Worm (Caenorhabditis elegans): ENCODE data around the gene K08D8.4.

The K08D8.4 gene

ce11 chrIV:12909871-12910270 is at the start of gene K08D8.4:
TSS of gene K08D8.4 (minus strand) at chrIV:12909998.
- TF ChIP-seq pha-4 (tag; optimal IDR thresholded peaks at IDR 0.05) (no peak), unc-120 (tag; optimal IDR thresholded peaks at IDR 0.05; ENCODE audit: poor library complexity, severe bottlenecking) (no peak), flh-1 (GFP tag; optimal IDR thresholded peaks at IDR 0.05) (no peak), ham-2 (GFP tag; optimal IDR thresholded peaks at IDR 0.05) (no peak), nhr-28 (tag; optimal IDR thresholded peaks at IDR 0.05) (no peak), snpc-4 (tag; optimal IDR thresholded peaks at IDR 0.05) (no peak), drap-1 (GFP tag; optimal IDR thresholded peaks at IDR 0.05) (no peak), unc-62 (GFP tag; optimal IDR thresholded peaks at IDR 0.05) (no peak), M03D4.4 (tag; optimal IDR thresholded peaks at IDR 0.05) (no peak), lin-13 (tag; optimal IDR thresholded peaks at IDR 0.05) (no peak), nhr-2 (tag; optimal IDR thresholded peaks at IDR 0.05) (no peak)

- TF ChIP-seq ztf-11 (tag; optimal IDR thresholded peaks at IDR 0.05) (no peak), cnd-1 (tag; optimal IDR thresholded peaks at IDR 0.05) (no peak), nhr-12 (tag; optimal IDR thresholded peaks at IDR 0.05) (no peak), tbx-8 (GFP tag; optimal IDR thresholded peaks at IDR 0.05) (no peak), unc-120 (tag; optimal IDR thresholded peaks at IDR 0.05; ENCODE audit: poor library complexity, severe bottlenecking) (no peak), M03D4.4 (tag; optimal IDR thresholded peaks at IDR 0.05) (no peak), lsy-2 (tag; optimal IDR thresholded peaks at IDR 0.05) (no peak), lin-13 (tag; optimal IDR thresholded peaks at IDR 0.05) (no peak), nhr-76 (tag; optimal IDR thresholded peaks at IDR 0.05) (no peak)
Observed at ce11 chrIV:12957730-12958129, 47.9 kb upstream of the K08D8.4 start, which contains the start of gene F55G11.6. TSS of gene F55G11.6 (plus strand) at chrIV:12958030.

- TF ChIP-seq mls-2 (tag; optimal IDR thresholded peaks at IDR 0.05) (no peak), pha-4 (tag; optimal IDR thresholded peaks at IDR 0.05) (no peak), sem-2 (GFP tag; optimal IDR thresholded peaks at IDR 0.05) (no peak), ztf-11 (tag; optimal IDR thresholded peaks at IDR 0.05) (no peak), nhr-28 (tag; optimal IDR thresholded peaks at IDR 0.05) (no peak)
Observed at ce11 chrIV:12948470-12948869, 38.7 kb upstream of the K08D8.4 start, which contains the start of gene F55G11.10. TSS of gene F55G11.10 (plus strand) at chrIV:12948770.

- no peak for TF ChIP-seq unc-120 (tag; optimal IDR thresholded peaks at IDR 0.05; ENCODE audit: poor library complexity, severe bottlenecking)
- no peak for TF ChIP-seq snpc-4 (tag; optimal IDR thresholded peaks at IDR 0.05)
- TF ChIP-seq ceh-83 (GFP tag; optimal IDR thresholded peaks at IDR 0.05), result no peak
- no peak for TF ChIP-seq drap-1 (GFP tag; optimal IDR thresholded peaks at IDR 0.05)
- no peak for TF ChIP-seq nhr-2 (tag; optimal IDR thresholded peaks at IDR 0.05)
- TF ChIP-seq nhr-76 (tag; optimal IDR thresholded peaks at IDR 0.05), result no peak
- no peak for TF ChIP-seq tbx-8 (GFP tag; optimal IDR thresholded peaks at IDR 0.05)
- TF ChIP-seq bed-3 (GFP tag; optimal IDR thresholded peaks at IDR 0.05), result no peak
- TF ChIP-seq sem-2 (GFP tag; optimal IDR thresholded peaks at IDR 0.05), result no peak
- TF ChIP-seq nhr-12 (tag; optimal IDR thresholded peaks at IDR 0.05), result no peak
Observed at ce11 chrIV:12946488-12946887, 36.7 kb upstream of the K08D8.4 start, which contains the start of gene F55G11.1. TSS of gene F55G11.1 (minus strand) at chrIV:12946588.

ce11 chrIV:12942633-12943032 is 32.8 kb upstream of the K08D8.4 start, which contains the start of gene dct-19:
TSS of gene dct-19 (plus strand) at chrIV:12942933.
- TF ChIP-seq nhr-12 (tag; optimal IDR thresholded peaks at IDR 0.05) (no peak), ceh-43 (GFP tag; optimal IDR thresholded peaks at IDR 0.05) (no peak), unc-39 (tag; optimal IDR thresholded peaks at IDR 0.05) (no peak), ceh-39 (tag; optimal IDR thresholded peaks at IDR 0.05) (no peak), pha-4 (tag; optimal IDR thresholded peaks at IDR 0.05) (no peak), ces-1 (GFP tag; optimal IDR thresholded peaks at IDR 0.05) (no peak), mls-2 (tag; optimal IDR thresholded peaks at IDR 0.05) (no peak), ham-2 (GFP tag; optimal IDR thresholded peaks at IDR 0.05) (no peak), ztf-11 (tag; optimal IDR thresholded peaks at IDR 0.05) (no peak), mep-1 (tag; optimal IDR thresholded peaks at IDR 0.05) (no peak)

- no peak for TF ChIP-seq flh-1 (GFP tag; optimal IDR thresholded peaks at IDR 0.05)
- TF ChIP-seq unc-62 (GFP tag; optimal IDR thresholded peaks at IDR 0.05), result no peak
- no peak for TF ChIP-seq mls-2 (tag; optimal IDR thresholded peaks at IDR 0.05)
- TF ChIP-seq blmp-1 (tag; optimal IDR thresholded peaks at IDR 0.05), result no peak
- TF ChIP-seq bed-3 (GFP tag; optimal IDR thresholded peaks at IDR 0.05), result no peak
- TF ChIP-seq lsy-2 (tag; optimal IDR thresholded peaks at IDR 0.05), result no peak
- TF ChIP-seq lin-13 (tag; optimal IDR thresholded peaks at IDR 0.05), result no peak
- no peak for TF ChIP-seq elt-1 (tag; optimal IDR thresholded peaks at IDR 0.05; ENCODE audit: borderline replicate concordance, insufficient read depth)
- TF ChIP-seq nhr-2 (tag; optimal IDR thresholded peaks at IDR 0.05), result no peak
- TF ChIP-seq sptf-1 (tag; optimal IDR thresholded peaks at IDR 0.05), result no peak
- TF ChIP-seq mab-5 (tag; optimal IDR thresholded peaks at IDR 0.05), result no peak
- no peak for TF ChIP-seq nhr-237 (tag; optimal IDR thresholded peaks at IDR 0.05)
- no peak for TF ChIP-seq ham-2 (GFP tag; optimal IDR thresholded peaks at IDR 0.05)
- no peak for TF ChIP-seq ztf-11 (tag; optimal IDR thresholded peaks at IDR 0.05)
Observed at ce11 chrIV:12941254-12941653, 31.5 kb upstream of the K08D8.4 start, which contains the start of gene dod-24. TSS of gene dod-24 (minus strand) at chrIV:12941354.

Measured in whole organism, mixed stage, embryonic.